Worm (Caenorhabditis elegans) whole organism, L3 larva: Measurements from ENCODE around the gene bcc-1.

Experiments
- R02D3.7 ChIP-seq: fragments of 150-350 bp; optimal IDR thresholded peaks from 2 replicates; lab custom pipeline; 2014; ENCODE audit warnings: missing biosample characterization, missing genetic modification characterization
- ZK546.5 ChIP-seq: sonication (generic microtip); optimal IDR thresholded peaks from 2 replicates; lab custom pipeline; 2017; ENCODE audit warnings: missing biosample characterization, missing genetic modification characterization
- ama-1 ChIP-seq: fragments of 150-350 bp; optimal IDR thresholded peaks from 2 replicates; lab custom pipeline; 2018
- ceh-16 ChIP-seq: sonication (generic microtip); optimal IDR thresholded peaks from 2 replicates; lab custom pipeline; 2017; ENCODE audit warnings: missing biosample characterization, missing genetic modification characterization
- ceh-28 ChIP-seq: fragments of 150-350 bp; optimal IDR thresholded peaks from 2 replicates; lab custom pipeline; 2014; ENCODE audit warnings: missing biosample characterization, missing genetic modification reagents, missing genetic modification characterization
- daf-12 ChIP-seq: fragments of 150-350 bp; optimal IDR thresholded peaks from 2 replicates; lab custom pipeline; 2014; ENCODE audit warnings: missing biosample characterization, missing genetic modification reagents, missing genetic modification characterization
- egl-27 ChIP-seq: sonication (generic microtip); optimal IDR thresholded peaks from 4 replicates; lab custom pipeline; 2017; ENCODE audit warnings: missing biosample characterization, missing genetic modification reagents, missing genetic modification characterization
- egl-5 ChIP-seq: fragments of 150-350 bp; optimal IDR thresholded peaks from 2 replicates; lab custom pipeline; 2017; ENCODE audit warnings: missing biosample characterization, missing genetic modification reagents, missing genetic modification characterization, inconsistent platforms
- elt-1 ChIP-seq: fragments of 150-350 bp; optimal IDR thresholded peaks from 2 replicates; lab custom pipeline; 2014; ENCODE audit warnings: missing biosample characterization, missing genetic modification characterization
- elt-2 ChIP-seq: sonication (generic microtip); optimal IDR thresholded peaks from 2 replicates; lab custom pipeline; 2016; ENCODE audit warnings: missing genetic modification reagents, mild to moderate bottlenecking, missing genetic modification characterization, missing compliant biosample characterization
- fkh-10 ChIP-seq: sonication (generic microtip); optimal IDR thresholded peaks from 2 replicates; lab custom pipeline; 2017; ENCODE audit warnings: missing biosample characterization, missing genetic modification reagents, missing genetic modification characterization
- fkh-2 ChIP-seq: fragments of 150-350 bp; optimal IDR thresholded peaks from 2 replicates; lab custom pipeline; 2014; ENCODE audit warnings: missing biosample characterization, missing genetic modification reagents, missing genetic modification characterization
- fos-1 ChIP-seq: fragments of 150-350 bp; optimal IDR thresholded peaks from 2 replicates; lab custom pipeline; 2014; ENCODE audit warnings: missing biosample characterization, missing genetic modification characterization
- hmg-11 ChIP-seq: sonication (generic microtip); optimal IDR thresholded peaks from 2 replicates; lab custom pipeline; 2016; ENCODE audit warnings: missing genetic modification characterization, missing compliant biosample characterization
- jun-1 ChIP-seq: fragments of 150-350 bp; optimal IDR thresholded peaks from 2 replicates; lab custom pipeline; 2014; ENCODE audit warnings: missing biosample characterization, missing genetic modification reagents, missing genetic modification characterization
- lin-15B ChIP-seq: fragments of 150-350 bp; optimal IDR thresholded peaks from 2 replicates; lab custom pipeline; 2014; ENCODE audit warnings: missing biosample characterization, missing genetic modification characterization
- lin-39 ChIP-seq: fragments of 150-350 bp; optimal IDR thresholded peaks from 2 replicates; lab custom pipeline; 2018; ENCODE audit warnings: missing biosample characterization, missing genetic modification reagents, missing genetic modification characterization
- mdl-1 ChIP-seq: fragments of 150-350 bp; optimal IDR thresholded peaks from 2 replicates; lab custom pipeline; 2014; ENCODE audit warnings: missing biosample characterization, missing genetic modification characterization
- mml-1 ChIP-seq: fragments of 150-350 bp; sonication (generic microtip); optimal IDR thresholded peaks from 3 replicates; lab custom pipeline; 2014; ENCODE audit warnings: missing biosample characterization, missing genetic modification characterization
- nfya-1 ChIP-seq: sonication (generic microtip); optimal IDR thresholded peaks from 2 replicates; lab custom pipeline; 2017; ENCODE audit warnings: missing genetic modification characterization, mild to moderate bottlenecking, missing compliant biosample characterization, antibody characterized with exemption, moderate library complexity; ENCODE audit not compliant: insufficient read depth
- nhr-11 ChIP-seq: fragments of 150-350 bp; optimal IDR thresholded peaks from 2 replicates; lab custom pipeline; 2014; ENCODE audit warnings: missing biosample characterization, missing genetic modification characterization
- nhr-12 ChIP-seq: fragments of 150-350 bp; optimal IDR thresholded peaks from 2 replicates; lab custom pipeline; 2014; ENCODE audit warnings: missing biosample characterization, missing genetic modification characterization
- nhr-23 ChIP-seq: fragments of 150-350 bp; optimal IDR thresholded peaks from 2 replicates; lab custom pipeline; 2014; ENCODE audit warnings: missing biosample characterization, missing genetic modification reagents, missing genetic modification characterization
- nhr-237 ChIP-seq: fragments of 150-350 bp; optimal IDR thresholded peaks from 2 replicates; lab custom pipeline; 2014; ENCODE audit warnings: missing biosample characterization, missing genetic modification characterization
- nhr-25 ChIP-seq: sonication (generic microtip); optimal IDR thresholded peaks from 2 replicates; lab custom pipeline; 2017; ENCODE audit warnings: missing biosample characterization, missing genetic modification characterization
- nhr-43 ChIP-seq: sonication (generic microtip); optimal IDR thresholded peaks from 2 replicates; lab custom pipeline; 2016; ENCODE audit warnings: mild to moderate bottlenecking, missing genetic modification characterization, missing compliant biosample characterization; ENCODE audit not compliant: poor library complexity, severe bottlenecking
- nhr-67 ChIP-seq: fragments of 150-350 bp; optimal IDR thresholded peaks from 2 replicates; lab custom pipeline; 2014; ENCODE audit warnings: missing biosample characterization, missing genetic modification characterization
- pha-4 ChIP-seq: fragments of 150-350 bp; optimal IDR thresholded peaks from 2 replicates; lab custom pipeline; 2014; ENCODE audit warnings: missing biosample characterization, missing genetic modification reagents, missing genetic modification characterization
- pqm-1 ChIP-seq: fragments of 150-350 bp; optimal IDR thresholded peaks from 2 replicates; lab custom pipeline; 2017; ENCODE audit warnings: missing biosample characterization, missing genetic modification characterization, inconsistent platforms
- skn-1 ChIP-seq: fragments of 150-350 bp; optimal IDR thresholded peaks from 2 replicates; lab custom pipeline; 2014; ENCODE audit warnings: missing biosample characterization, missing genetic modification characterization
- snpc-4 ChIP-seq: fragments of 150-350 bp; optimal IDR thresholded peaks from 2 replicates; lab custom pipeline; 2014; ENCODE audit warnings: missing biosample characterization, missing genetic modification characterization
- tbx-2 ChIP-seq: sonication (generic microtip); optimal IDR thresholded peaks from 2 replicates; lab custom pipeline; 2016; ENCODE audit warnings: mild to moderate bottlenecking, missing genetic modification characterization, missing compliant biosample characterization
- zag-1 ChIP-seq: fragments of 150-350 bp; optimal IDR thresholded peaks from 2 replicates; lab custom pipeline; 2014; ENCODE audit warnings: missing biosample characterization, missing genetic modification characterization

The bcc-1 gene

DNA sequence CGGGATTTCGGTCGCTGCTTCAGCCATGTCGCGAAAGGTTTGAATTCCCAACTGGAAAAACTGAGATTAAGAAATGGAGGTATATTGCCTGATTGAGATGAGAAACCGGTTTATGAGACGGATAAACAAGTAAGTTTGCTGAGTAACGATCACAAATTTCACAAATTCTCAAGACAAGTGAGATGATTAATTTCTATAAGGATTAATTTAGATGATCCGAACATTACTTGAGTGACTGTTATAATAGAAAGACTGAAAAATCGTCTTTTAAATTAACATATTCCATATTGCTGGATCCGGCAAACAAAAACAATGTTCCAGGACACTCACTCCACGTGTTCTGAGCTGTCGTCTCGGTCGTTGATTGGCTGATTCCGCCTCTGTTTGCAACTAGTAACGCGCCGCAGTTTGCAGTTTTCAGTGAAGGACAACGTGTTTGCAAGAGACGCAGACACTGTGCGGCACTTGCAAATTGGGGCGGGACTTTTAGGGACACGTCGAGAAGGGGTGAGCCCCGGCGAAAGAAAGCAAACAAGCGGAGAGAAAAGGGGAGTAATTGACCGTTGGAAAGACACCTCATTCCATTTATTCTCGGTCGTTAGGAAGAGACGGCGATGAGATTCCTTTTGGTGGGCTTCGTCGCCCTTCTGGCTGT, 26.6 kb upstream of the bcc-1 start, which contains the start of the genes imp-2 and enpl-1 (continued):
- TF ChIP-seq daf-12 (tag; lab: Kevin White, UChicago) (no peak), egl-5 (tag; lab: Kevin White, UChicago) (peak; percentile 92), snpc-4 (peak; percentile 23), nhr-237 (no peak), nhr-12 (tag; lab: Kevin White, UChicago) (no peak), fkh-10 (GFP tag; lab: Kevin White, UChicago) (peak; percentile 49)

- TF ChIP-seq skn-1 (tag; lab: Kevin White, UChicago): no peak
- no peak for TF ChIP-seq tbx-2 (tag; lab: Kevin White, UChicago)
- TF ChIP-seq nhr-11 (tag; lab: Kevin White, UChicago): no peak
- TF ChIP-seq elt-1 (tag; lab: Kevin White, UChicago): no peak
- no peak for TF ChIP-seq nhr-12 (tag; lab: Kevin White, UChicago)
- TF ChIP-seq, all 47 proteins: peak for 0
These were observed 20.3 kb upstream of the bcc-1 start, which contains the start of gene clc-9 for ce11 chrIV:11112641-11113040. Gene clc-9, plus strand, starts transcription at chrIV:11112941.

ce11 chrIV:11111898-11112297, 19.5 kb upstream of the bcc-1 start:
- TF ChIP-seq egl-5 (tag; lab: Kevin White, UChicago): peak; percentile 3
- TF ChIP-seq ZK546.5: no peak
- TF ChIP-seq nfya-1: peak; percentile 24
- TF ChIP-seq mml-1 (tag; lab: Kevin White, UChicago): no peak
- TF ChIP-seq ceh-28 (tag; lab: Kevin White, UChicago): no peak

DNA sequence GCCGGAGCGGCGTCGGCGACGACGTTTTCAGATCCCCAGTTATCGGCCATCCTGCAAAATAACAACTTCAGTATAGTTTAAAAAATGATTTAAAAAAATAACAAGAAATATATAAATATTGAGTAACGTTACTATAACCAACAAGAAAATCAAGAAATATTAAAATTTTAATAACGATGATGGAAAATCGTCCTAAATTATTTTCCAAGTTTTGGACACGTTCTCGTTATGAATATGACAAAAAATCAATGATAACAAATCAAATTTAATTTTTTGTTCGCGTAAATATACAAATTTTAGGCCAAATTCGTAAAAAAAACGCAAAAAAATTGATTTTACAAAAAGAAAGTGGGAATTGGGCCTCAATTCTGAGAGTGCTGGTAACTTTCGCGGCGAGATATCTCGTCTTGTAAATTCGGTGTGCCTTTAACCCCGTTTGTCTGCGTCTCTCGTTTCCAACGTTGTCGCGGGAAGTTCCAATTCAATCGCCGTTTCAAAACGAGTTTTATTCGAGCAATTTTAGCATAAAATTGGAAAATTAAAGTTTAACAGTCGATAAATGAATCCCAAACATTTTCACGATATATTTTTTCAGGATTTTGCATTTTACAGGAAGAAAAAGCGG, 18.8 kb upstream of the bcc-1 start, which contains the start of gene rps-5:
TSS of gene rps-5 (minus strand) at position 51 of the 625 bp plus-strand sequence.
- TF ChIP-seq lin-39 (tag; lab: Kevin White, UChicago): peak; percentile 40
- TF ChIP-seq pqm-1 (tag; lab: Kevin White, UChicago): peak; percentile 23
- TF ChIP-seq fkh-2 (tag; lab: Kevin White, UChicago): no peak
- no peak for TF ChIP-seq jun-1
- TF ChIP-seq egl-27 (tag; lab: Kevin White, UChicago): no peak
- TF ChIP-seq R02D3.7 (tag; lab: Kevin White, UChicago): peak; percentile 23
- TF ChIP-seq mdl-1 (tag; lab: Kevin White, UChicago): no peak
- peak; percentile 67 for TF ChIP-seq lin-15B (tag; lab: Kevin White, UChicago)
- no peak for TF ChIP-seq fos-1 (tag; lab: Kevin White, UChicago)
- TF ChIP-seq nhr-23 (tag; lab: Kevin White, UChicago): peak; percentile 78
- TF ChIP-seq egl-5 (tag; lab: Kevin White, UChicago): no peak
- peak; percentile 16 for TF ChIP-seq snpc-4
- TF ChIP-seq zag-1: no peak
- no peak for TF ChIP-seq elt-1 (tag; lab: Kevin White, UChicago)
- peak; percentile 39 for TF ChIP-seq nhr-25 (tag; lab: Kevin White, UChicago)
- no peak for TF ChIP-seq ama-1 (lab: Kevin White, UChicago)
- TF ChIP-seq ceh-16 (tag; lab: Kevin White, UChicago): no peak
- peak; percentile 91 for TF ChIP-seq nfya-1
- TF ChIP-seq nhr-11 (tag; lab: Kevin White, UChicago): no peak
- TF ChIP-seq elt-2 (tag; lab: Kevin White, UChicago): peak; percentile 27
- peak; percentile 23 for TF ChIP-seq ceh-28 (tag; lab: Kevin White, UChicago)
- TF ChIP-seq hmg-11 (tag; lab: Kevin White, UChicago): peak; percentile 80
- TF ChIP-seq fkh-10 (GFP tag; lab: Kevin White, UChicago): no peak
- TF ChIP-seq tbx-2 (tag; lab: Kevin White, UChicago): no peak
- TF ChIP-seq nhr-67: no peak
- TF ChIP-seq skn-1 (tag; lab: Kevin White, UChicago): peak; percentile 8
- peak; percentile 60 for TF ChIP-seq pha-4

DNA sequence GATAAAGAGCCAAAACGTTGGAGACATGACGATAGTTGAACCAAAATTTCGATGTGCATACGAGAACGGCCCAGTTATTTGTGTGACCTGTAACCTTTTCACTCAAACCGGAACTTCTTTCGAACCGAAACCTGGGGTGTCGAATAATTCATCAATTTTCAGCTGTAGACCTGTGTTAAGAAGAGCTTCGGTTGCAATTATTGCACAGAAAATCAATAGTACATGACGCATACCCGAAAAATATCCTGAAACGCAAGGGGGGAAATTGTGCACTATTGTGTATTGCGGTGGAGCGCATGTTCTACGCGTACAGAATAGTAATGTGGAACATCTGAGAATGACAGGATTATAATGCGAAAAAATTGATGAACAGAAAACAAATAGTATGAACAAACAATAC, 17.4 kb upstream of the bcc-1 start, which contains the start of gene pigk-1:
TSS of gene pigk-1 (minus strand) at position 248 of the 400 bp plus-strand sequence.
- TF ChIP-seq R02D3.7 (tag; lab: Kevin White, UChicago) (peak; percentile 15), daf-12 (tag; lab: Kevin White, UChicago) (no peak), nhr-43 (peak; percentile 24), nhr-237 (no peak), ama-1 (lab: Kevin White, UChicago) (peak; percentile 9), zag-1 (no peak)
